Worm (Caenorhabditis elegans): Measurements from ENCODE around the gene C44B12.9.

C44B12.9 gene

ce11 chrIV:1093870-1094564 is 10.4 kb downstream of the C44B12.9 start, which contains the start of the genes cct-8 and Y55F3AR.2 (continued):
- TF ChIP-seq peb-1 (tag; optimal IDR thresholded peaks at IDR 0.05) (no peak), unc-62 (GFP tag; optimal IDR thresholded peaks at IDR 0.05) (peak; percentile 69), nhr-12 (tag; optimal IDR thresholded peaks at IDR 0.05) (peak; percentile 49), unc-55 (GFP tag; optimal IDR thresholded peaks at IDR 0.05) (peak; percentile 99), egl-27 (tag; optimal IDR thresholded peaks at IDR 0.05) (peak; percentile 92), aly-2 (tag; optimal IDR thresholded peaks at IDR 0.05) (peak; percentile 51), sma-9 (GFP tag; optimal IDR thresholded peaks at IDR 0.05) (peak; percentile 96), sma-9 (tag; optimal IDR thresholded peaks at IDR 0.05) (no peak), dmd-4 (tag; optimal IDR thresholded peaks at IDR 0.05) (peak; percentile 74), sem-4 (tag; optimal IDR thresholded peaks at IDR 0.05) (peak; percentile 95), mdl-1 (tag; optimal IDR thresholded peaks at IDR 0.05) (peak; percentile 3 to 78), elt-1 (tag; optimal IDR thresholded peaks at IDR 0.05) (no peak), nhr-129 (tag; optimal IDR thresholded peaks at IDR 0.05) (peak; percentile 87), nhr-237 (tag; optimal IDR thresholded peaks at IDR 0.05) (peak; percentile 82), C34F6.9 (tag; optimal IDR thresholded peaks at IDR 0.05) (peak; percentile 93), snpc-4 (tag; optimal IDR thresholded peaks at IDR 0.05) (peak; percentile 81), mbf-1 (tag; optimal IDR thresholded peaks at IDR 0.05) (peak; percentile 39), sma-3 (GFP tag; optimal IDR thresholded peaks at IDR 0.05) (peak; percentile 98), lin-11 (tag; optimal IDR thresholded peaks at IDR 0.05) (peak; percentile 99), nhr-25 (tag; optimal IDR thresholded peaks at IDR 0.05) (peak; percentile 98), ztf-4 (tag; optimal IDR thresholded peaks at IDR 0.05) (peak; percentile 96)

DNA sequence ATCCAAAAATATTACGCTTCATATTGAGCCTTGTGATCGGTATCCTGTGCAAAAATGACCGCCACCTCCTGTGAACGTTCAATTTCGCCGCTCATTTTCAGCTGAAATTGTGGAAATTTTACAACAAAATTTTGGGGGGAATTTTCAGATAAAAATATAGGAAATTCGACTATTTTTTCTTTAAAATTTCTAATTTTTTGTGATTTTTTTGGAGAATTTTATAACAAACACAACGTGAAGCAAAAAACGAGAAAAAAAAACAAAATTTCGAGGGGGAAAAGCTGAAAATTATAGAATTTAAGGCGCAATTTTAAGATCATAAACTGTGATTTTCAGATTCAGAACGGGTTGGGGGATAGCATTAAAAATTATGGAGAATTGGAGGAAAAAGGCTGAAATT is 17.5 kb downstream of the C44B12.9 start, which contains the start of gene csn-4:
Gene csn-4 (minus strand): TSS at position 101 of the 400 bp plus-strand sequence.
- TF ChIP-seq mdl-1 (tag; optimal IDR thresholded peaks at IDR 0.05) (no peak), sma-9 (GFP tag; optimal IDR thresholded peaks at IDR 0.05) (no peak), sma-9 (tag; optimal IDR thresholded peaks at IDR 0.05) (no peak), lin-39 (tag; optimal IDR thresholded peaks at IDR 0.05) (no peak), mbf-1 (tag; optimal IDR thresholded peaks at IDR 0.05) (no peak), snpc-4 (tag; optimal IDR thresholded peaks at IDR 0.05) (no peak), elt-1 (tag; optimal IDR thresholded peaks at IDR 0.05) (no peak)

- TF ChIP-seq nhr-25 (tag; optimal IDR thresholded peaks at IDR 0.05) (no peak), fos-1 (tag; optimal IDR thresholded peaks at IDR 0.05) (peak; percentile 98)
Measured at ce11 chrIV:1075484-1075883, 28.9 kb downstream of the C44B12.9 start.

ce11 chrIV:1074069-1074468 is 30.3 kb downstream of the C44B12.9 start:
- TF ChIP-seq sma-3 (GFP tag; optimal IDR thresholded peaks at IDR 0.05) (no peak), blmp-1 (tag; optimal IDR thresholded peaks at IDR 0.05; ENCODE audit: insufficient read depth) (no peak), C34F6.9 (tag; optimal IDR thresholded peaks at IDR 0.05) (no peak), snpc-4 (tag; optimal IDR thresholded peaks at IDR 0.05) (no peak), sem-4 (tag; optimal IDR thresholded peaks at IDR 0.05) (no peak), dmd-4 (tag; optimal IDR thresholded peaks at IDR 0.05) (no peak), ztf-1 (GFP tag; conservative IDR thresholded peaks at IDR 0.05) (no peak), unc-62 (GFP tag; optimal IDR thresholded peaks at IDR 0.05) (no peak), crh-2 (tag; optimal IDR thresholded peaks at IDR 0.05) (no peak), nhr-6 (tag; optimal IDR thresholded peaks at IDR 0.05) (no peak), nhr-25 (tag; optimal IDR thresholded peaks at IDR 0.05) (no peak), lsy-2 (tag; optimal IDR thresholded peaks at IDR 0.05) (no peak)

ce11 chrIV:1070383-1070782 is 34.0 kb downstream of the C44B12.9 start:
- no peak for TF ChIP-seq ama-1 (optimal IDR thresholded peaks at IDR 0.05)
- TF ChIP-seq ztf-11 (tag; optimal IDR thresholded peaks at IDR 0.05): no peak
- TF ChIP-seq sem-4 (tag; optimal IDR thresholded peaks at IDR 0.05): peak; percentile 82
- peak; percentile 96 for TF ChIP-seq zag-1 (tag; optimal IDR thresholded peaks at IDR 0.05)
- no peak for TF ChIP-seq Y55F3AM.14 (GFP tag; optimal IDR thresholded peaks at IDR 0.05)
- peak; percentile 42 to 91 for TF ChIP-seq lsy-2 (tag; optimal IDR thresholded peaks at IDR 0.05)
- peak; percentile 57 for TF ChIP-seq gmeb-1 (tag; optimal IDR thresholded peaks at IDR 0.05)
- peak; percentile 83 for TF ChIP-seq C34F6.9 (tag; optimal IDR thresholded peaks at IDR 0.05)
- TF ChIP-seq ceh-82 (tag; optimal IDR thresholded peaks at IDR 0.05): peak; percentile 58
- TF ChIP-seq elt-3 (tag; optimal IDR thresholded peaks at IDR 0.05): no peak
- TF ChIP-seq nhr-77 (tag; optimal IDR thresholded peaks at IDR 0.05): peak; percentile 15
- TF ChIP-seq R02D3.7 (tag; optimal IDR thresholded peaks at IDR 0.05): peak; percentile 9
- TF ChIP-seq nhr-129 (tag; optimal IDR thresholded peaks at IDR 0.05): peak; percentile 73
- TF ChIP-seq unc-39 (tag; optimal IDR thresholded peaks at IDR 0.05): no peak
- TF ChIP-seq elt-1 (tag; optimal IDR thresholded peaks at IDR 0.05): no peak
- TF ChIP-seq sma-9 (GFP tag; optimal IDR thresholded peaks at IDR 0.05): peak; percentile 95
- no peak for TF ChIP-seq sma-9 (tag; optimal IDR thresholded peaks at IDR 0.05)
- TF ChIP-seq ZK546.5 (tag; optimal IDR thresholded peaks at IDR 0.05): no peak
- TF ChIP-seq nhr-11 (tag; optimal IDR thresholded peaks at IDR 0.05): peak; percentile 45
- TF ChIP-seq nhr-23 (tag; optimal IDR thresholded peaks at IDR 0.05): no peak
- TF ChIP-seq unc-55 (GFP tag; optimal IDR thresholded peaks at IDR 0.05): peak; percentile 96
- TF ChIP-seq snpc-4 (tag; optimal IDR thresholded peaks at IDR 0.05): peak; percentile 52
- TF ChIP-seq mbf-1 (tag; optimal IDR thresholded peaks at IDR 0.05): no peak
- TF ChIP-seq dmd-4 (tag; optimal IDR thresholded peaks at IDR 0.05): no peak
- peak; percentile 86 for TF ChIP-seq fos-1 (tag; optimal IDR thresholded peaks at IDR 0.05)
- no peak for TF ChIP-seq lin-39 (tag; optimal IDR thresholded peaks at IDR 0.05)
- TF ChIP-seq nhr-10 (tag; optimal IDR thresholded peaks at IDR 0.05): no peak
- TF ChIP-seq egl-27 (tag; optimal IDR thresholded peaks at IDR 0.05): peak; percentile 81
- TF ChIP-seq ztf-4 (tag; optimal IDR thresholded peaks at IDR 0.05): peak; percentile 4
